Fruit fly (Drosophila melanogaster) whole organism: ENCODE results near the gene CG13272.

Experiments
- CG8478 ChIP-seq: fragments of >200 bp; optimal IDR thresholded peaks from 2 replicates; lab custom pipeline; 2018; ENCODE audit warnings: inconsistent platforms
- Dll ChIP-seq: fragments of >200 bp; optimal IDR thresholded peaks from 2 replicates; lab custom pipeline; 2017
- EcR ChIP-seq, 2 experiments: fragments of >200 bp; optimal IDR thresholded peaks; 2 replicates each; lab custom pipeline; 2017; ENCODE audit warnings: missing biosample characterization in 2 of 2, missing genetic modification characterization in 2 of 2, missing genetic modification reagents in 2 of 2
- psq ChIP-seq: fragments of >200 bp; optimal IDR thresholded peaks from 2 replicates; lab custom pipeline; 2017
- usp ChIP-seq: fragments of >200 bp; optimal IDR thresholded peaks from 2 replicates; lab custom pipeline; 2017; ENCODE audit warnings: missing biosample characterization, missing genetic modification characterization, mixed read lengths

DNA sequence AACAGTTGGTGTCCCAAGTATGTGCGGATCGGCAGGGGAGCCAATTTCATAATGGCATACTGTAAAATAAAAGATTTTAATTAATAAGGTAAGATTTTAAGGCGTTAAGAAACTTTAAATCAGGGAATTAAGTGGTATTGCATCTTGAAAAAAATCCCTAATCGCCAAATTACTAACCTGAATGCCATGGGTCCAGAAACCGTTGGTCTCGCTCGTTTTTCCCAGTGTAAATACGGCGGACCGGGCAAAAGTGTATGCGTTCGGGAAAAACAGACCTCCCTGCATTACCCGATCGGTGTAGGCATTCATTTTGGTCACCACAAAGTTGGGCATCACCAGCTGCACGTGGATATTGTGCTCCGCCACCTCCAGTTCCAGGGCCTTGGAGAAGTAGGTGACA is 38.7 kb downstream of the CG13272 start:
- TF ChIP-seq Dll (lab: Kevin White, UChicago) (no peak), CG8478 (lab: Kevin White, UChicago) (no peak), usp (GFP tag; lab: Kevin White, UChicago) (no peak), psq (lab: Kevin White, UChicago) (no peak), EcR (GFP tag; optimal IDR thresholded peaks at IDR 0.05; lab: Kevin White, UChicago) (no peak)
